Fruit fly (Drosophila melanogaster) whole organism, adult: Measurements from ENCODE around the gene Tpi.
A peak's percentile ranks its signal among the peaks of the same experiment; 100 is the strongest.

Source experiments
- CG5204 ChIP-seq: fragments of 200-800 bp; sonication (Bioruptor generic); optimal IDR thresholded peaks from 2 replicates; lab custom pipeline; 2016; ENCODE audit warnings: missing biosample characterization, missing genetic modification characterization
- Crg-1 ChIP-seq: fragments of 200-800 bp; sonication (Bioruptor generic); optimal IDR thresholded peaks from 2 replicates; lab custom pipeline; 2016; ENCODE audit warnings: missing biosample characterization, missing genetic modification characterization

- TF ChIP-seq CG5204 (GFP tag; lab: Kevin White, UChicago): no peak
- TF ChIP-seq Crg-1 (GFP tag; lab: Kevin White, UChicago): peak; percentile 6
Measured at dm6 chr3R:30104912-30105510, 29.4 kb downstream of the Tpi start.
